Worm (Caenorhabditis elegans) whole organism, early embryonic: ENCODE measurements around the gene sem-5.

Source experiments
- B0310.2 ChIP-seq: sonication (generic microtip); optimal IDR thresholded peaks from 2 replicates; lab custom pipeline; 2016; ENCODE audit warnings: mild to moderate bottlenecking, missing genetic modification characterization, missing compliant biosample characterization
- F13C5.2 ChIP-seq: sonication (generic microtip); optimal IDR thresholded peaks from 2 replicates; lab custom pipeline; 2017; ENCODE audit warnings: mild to moderate bottlenecking, missing genetic modification characterization, inconsistent platforms, missing compliant biosample characterization
- aly-1 ChIP-seq: sonication (generic microtip); optimal IDR thresholded peaks from 2 replicates; lab custom pipeline; 2016; ENCODE audit warnings: missing genetic modification characterization, missing compliant biosample characterization
- ama-1 ChIP-seq: fragments of 150-350 bp; optimal IDR thresholded peaks from 2 replicates; lab custom pipeline; 2014
- ceh-13 ChIP-seq: fragments of 200-800 bp; sonication (Bioruptor generic); optimal IDR thresholded peaks from 2 replicates; lab custom pipeline; 2018; ENCODE audit warnings: mild to moderate bottlenecking, missing genetic modification characterization, missing compliant biosample characterization
- ceh-36 ChIP-seq: sonication (generic microtip); optimal IDR thresholded peaks from 2 replicates; lab custom pipeline; 2016; ENCODE audit warnings: missing genetic modification characterization, inconsistent platforms, missing compliant biosample characterization
- ets-7 ChIP-seq: sonication (generic microtip); optimal IDR thresholded peaks from 2 replicates; lab custom pipeline; 2016; ENCODE audit warnings: missing genotype, missing genetic modification characterization, missing compliant biosample characterization
- flt-1 ChIP-seq: fragments of 200-800 bp; sonication (Bioruptor generic); IDR thresholded peaks from 2 replicates; pipeline ENCODE4 v1.3.6; 2022; ENCODE audit warnings: missing genetic modification characterization, missing compliant biosample characterization
- hmbx-1 ChIP-seq: sonication (generic microtip); optimal IDR thresholded peaks from 2 replicates; lab custom pipeline; 2016; ENCODE audit warnings: mild to moderate bottlenecking, missing genetic modification characterization, missing compliant biosample characterization
- hmg-4 ChIP-seq: fragments of 200-800 bp; sonication (Bioruptor generic); optimal IDR thresholded peaks from 2 replicates; lab custom pipeline; 2018; ENCODE audit warnings: mild to moderate bottlenecking, missing genetic modification characterization, missing compliant biosample characterization
- hnd-1 ChIP-seq: sonication (generic microtip); optimal IDR thresholded peaks from 2 replicates; lab custom pipeline; 2016; ENCODE audit warnings: missing genetic modification characterization, missing compliant biosample characterization
- pes-1 ChIP-seq: fragments of 200-800 bp; sonication (Bioruptor generic); IDR thresholded peaks from 2 replicates; pipeline ENCODE4 v1.3.6; 2022; ENCODE audit warnings: missing genetic modification reagents, missing genetic modification characterization, missing compliant biosample characterization
- scrt-1 ChIP-seq: fragments of 200-800 bp; sonication (Bioruptor generic); IDR thresholded peaks from 2 replicates; pipeline ENCODE4 v1.3.6; 2022; ENCODE audit warnings: missing genetic modification characterization, missing compliant biosample characterization
- sea-1 ChIP-seq: fragments of 200-800 bp; sonication (Bioruptor generic); conservative IDR thresholded peaks from 2 replicates; pipeline ENCODE4 v1.3.6; 2022; ENCODE audit warnings: missing genetic modification characterization, missing compliant biosample characterization
- tbx-11 ChIP-seq: fragments of 200-800 bp; sonication (Bioruptor generic); IDR thresholded peaks from 2 replicates; pipeline ENCODE4 v1.3.6; 2022; ENCODE audit warnings: missing genetic modification characterization, missing compliant biosample characterization
- tbx-37 ChIP-seq: fragments of 200-800 bp; sonication (Bioruptor generic); conservative IDR thresholded peaks from 2 replicates; pipeline ENCODE4 v1.3.6; 2022; ENCODE audit warnings: missing genetic modification reagents, missing genetic modification characterization, missing compliant biosample characterization
- tra-4 ChIP-seq: sonication (generic microtip); optimal IDR thresholded peaks from 2 replicates; lab custom pipeline; 2017; ENCODE audit warnings: missing genetic modification characterization, missing compliant biosample characterization

sem-5 gene

ce11 chrX:7961623-7962022 lies at the start of gene sem-5:
Gene sem-5, minus strand, starts transcription at chrX:7961723.
- TF ChIP-seq scrt-1 (GFP tag; lab: Robert Waterston, UW), result no peak
- TF ChIP-seq ceh-13 (GFP tag; lab: Kevin White, UChicago), result no peak
- no peak for TF ChIP-seq ceh-36 (tag; lab: Kevin White, UChicago)
- TF ChIP-seq pes-1 (GFP tag; lab: Robert Waterston, UW), result 0 out of 2 replicates have a peak, but pooled peaks have one; percentile 5
- TF ChIP-seq ets-7, result no peak
- TF ChIP-seq ama-1 (lab: Kevin White, UChicago), result no peak
- no peak for TF ChIP-seq flt-1 (GFP tag; lab: Robert Waterston, UW)
- TF ChIP-seq tra-4 (tag; lab: Kevin White, UChicago), result no peak
- TF ChIP-seq tbx-11, result no peak

- TF ChIP-seq scrt-1 (GFP tag; lab: Robert Waterston, UW), result no peak
These were observed 49.1 kb upstream of the sem-5 start for ce11 chrX:8010652-8011051.

DNA sequence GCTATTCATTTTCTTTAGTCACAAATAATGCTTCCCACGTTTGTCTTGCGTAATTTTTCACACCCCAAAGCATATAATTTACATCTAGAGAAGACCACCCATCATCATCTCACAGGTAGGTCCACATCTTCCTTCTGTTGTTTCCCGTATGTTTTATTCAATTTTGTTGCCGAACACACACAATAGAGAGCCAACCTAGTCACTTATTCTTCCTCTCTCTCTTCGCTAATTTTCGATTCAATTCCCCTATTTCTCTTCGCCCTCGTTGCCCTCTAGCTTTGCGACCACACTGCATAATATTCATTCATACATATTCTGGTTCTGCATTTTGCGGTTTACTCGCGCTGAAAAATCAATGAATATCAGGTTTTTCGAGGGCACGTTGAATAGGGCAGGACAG lies 44.4 kb upstream of the sem-5 start:
- TF ChIP-seq tra-4 (tag; lab: Kevin White, UChicago), result no peak
- TF ChIP-seq hmbx-1 (tag; lab: Kevin White, UChicago), result no peak
- TF ChIP-seq tbx-11, result no peak
- no peak for TF ChIP-seq pes-1 (GFP tag; lab: Robert Waterston, UW)
- no peak for TF ChIP-seq sea-1 (GFP tag; lab: Robert Waterston, UW)
- TF ChIP-seq ama-1 (lab: Kevin White, UChicago), result no peak
- TF ChIP-seq tbx-37, result no peak
- no peak for TF ChIP-seq aly-1 (tag; lab: Kevin White, UChicago)
- TF ChIP-seq B0310.2 (tag; lab: Kevin White, UChicago), result no peak

DNA sequence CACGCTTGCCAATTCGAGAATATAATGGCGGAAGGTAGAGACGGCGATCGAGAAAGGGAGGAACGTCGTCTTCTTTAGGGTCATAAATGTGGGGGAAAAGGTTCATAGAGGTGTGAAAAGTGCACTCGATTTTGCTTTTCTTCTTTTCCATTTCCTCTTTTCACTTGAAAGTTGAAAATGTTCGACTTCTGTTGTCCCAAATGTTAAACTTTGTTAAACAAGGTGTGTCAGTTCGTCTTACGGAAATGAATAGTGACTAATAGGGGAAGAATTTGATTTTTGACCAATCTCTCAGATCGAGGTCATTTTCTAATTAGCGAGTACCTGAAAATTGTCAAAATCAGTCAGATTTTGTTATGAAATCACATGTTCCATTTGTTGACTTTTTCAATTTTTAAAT lies 43.3 kb upstream of the sem-5 start:
- TF ChIP-seq tbx-11, result no peak
- TF ChIP-seq tra-4 (tag; lab: Kevin White, UChicago), result no peak
- no peak for TF ChIP-seq scrt-1 (GFP tag; lab: Robert Waterston, UW)
- TF ChIP-seq ama-1 (lab: Kevin White, UChicago), result no peak
- TF ChIP-seq B0310.2 (tag; lab: Kevin White, UChicago), result no peak
- no peak for TF ChIP-seq ceh-36 (tag; lab: Kevin White, UChicago)
- TF ChIP-seq ceh-13 (GFP tag; lab: Kevin White, UChicago), result no peak
- TF ChIP-seq pes-1 (GFP tag; lab: Robert Waterston, UW), result no peak

ce11 chrX:8003663-8004062 lies 42.1 kb upstream of the sem-5 start, which contains the start of the genes F45E1.1 and F45E1.2:
Gene F45E1.1, plus strand, starts transcription at chrX:8003682.
Gene F45E1.2, plus strand, starts transcription at chrX:8003733.
- TF ChIP-seq flt-1 (GFP tag; lab: Robert Waterston, UW), result no peak
- TF ChIP-seq aly-1 (tag; lab: Kevin White, UChicago), result no peak
- no peak for TF ChIP-seq hnd-1 (tag; lab: Kevin White, UChicago)
- no peak for TF ChIP-seq ets-7
- no peak for TF ChIP-seq tbx-11
- TF ChIP-seq tbx-37, result no peak
- no peak for TF ChIP-seq pes-1 (GFP tag; lab: Robert Waterston, UW)
- TF ChIP-seq hmbx-1 (tag; lab: Kevin White, UChicago), result no peak
- no peak for TF ChIP-seq ceh-36 (tag; lab: Kevin White, UChicago)
- TF ChIP-seq B0310.2 (tag; lab: Kevin White, UChicago), result no peak

DNA sequence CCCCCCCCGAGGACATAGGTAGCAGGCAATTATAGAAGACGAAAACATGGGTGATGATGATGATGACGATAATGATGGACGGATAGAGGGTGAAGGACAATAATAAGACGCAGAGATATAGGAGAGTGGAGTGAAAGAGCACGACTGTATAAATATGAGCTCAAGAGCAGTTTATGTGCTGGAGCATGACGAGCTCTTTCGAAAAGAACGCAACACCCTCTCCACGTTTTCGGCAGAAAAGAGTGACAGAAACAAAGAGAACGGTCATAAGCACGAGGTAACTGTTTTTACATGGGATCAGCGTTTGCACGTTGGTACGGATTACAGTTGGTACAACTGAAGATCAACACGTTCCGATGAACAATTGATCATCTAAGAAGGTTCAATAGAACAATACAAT lies 37.4 kb upstream of the sem-5 start:
- TF ChIP-seq ceh-36 (tag; lab: Kevin White, UChicago), result no peak
- no peak for TF ChIP-seq tbx-37
- TF ChIP-seq aly-1 (tag; lab: Kevin White, UChicago), result no peak
- no peak for TF ChIP-seq ceh-13 (GFP tag; lab: Kevin White, UChicago)
- TF ChIP-seq hmg-4 (GFP tag; lab: Kevin White, UChicago), result no peak
- TF ChIP-seq F13C5.2 (tag; lab: Kevin White, UChicago), result no peak
- TF ChIP-seq sea-1 (GFP tag; lab: Robert Waterston, UW), result no peak
- TF ChIP-seq ama-1 (lab: Kevin White, UChicago), result no peak
- no peak for TF ChIP-seq scrt-1 (GFP tag; lab: Robert Waterston, UW)
- TF ChIP-seq pes-1 (GFP tag; lab: Robert Waterston, UW), result no peak

- no peak for TF ChIP-seq hmg-4 (GFP tag; lab: Kevin White, UChicago)
- TF ChIP-seq scrt-1 (GFP tag; lab: Robert Waterston, UW), result no peak
- no peak for TF ChIP-seq tbx-11
- no peak for TF ChIP-seq ceh-36 (tag; lab: Kevin White, UChicago)
- no peak for TF ChIP-seq tra-4 (tag; lab: Kevin White, UChicago)
- TF ChIP-seq ama-1 (lab: Kevin White, UChicago), result no peak
- no peak for TF ChIP-seq hmbx-1 (tag; lab: Kevin White, UChicago)
- no peak for TF ChIP-seq sea-1 (GFP tag; lab: Robert Waterston, UW)
- TF ChIP-seq B0310.2 (tag; lab: Kevin White, UChicago), result no peak
- TF ChIP-seq ceh-13 (GFP tag; lab: Kevin White, UChicago), result no peak
- no peak for TF ChIP-seq F13C5.2 (tag; lab: Kevin White, UChicago)
- no peak for TF ChIP-seq pes-1 (GFP tag; lab: Robert Waterston, UW)
- no peak for TF ChIP-seq flt-1 (GFP tag; lab: Robert Waterston, UW)
- no peak for TF ChIP-seq aly-1 (tag; lab: Kevin White, UChicago)
- TF ChIP-seq tbx-37, result no peak
- no peak for TF ChIP-seq hnd-1 (tag; lab: Kevin White, UChicago)
- no peak for TF ChIP-seq ets-7
These were observed 36.4 kb upstream of the sem-5 start, which contains the start of gene sdpn-1 for ce11 chrX:7997968-7998367. Gene sdpn-1, minus strand, starts transcription at chrX:7998229.

DNA sequence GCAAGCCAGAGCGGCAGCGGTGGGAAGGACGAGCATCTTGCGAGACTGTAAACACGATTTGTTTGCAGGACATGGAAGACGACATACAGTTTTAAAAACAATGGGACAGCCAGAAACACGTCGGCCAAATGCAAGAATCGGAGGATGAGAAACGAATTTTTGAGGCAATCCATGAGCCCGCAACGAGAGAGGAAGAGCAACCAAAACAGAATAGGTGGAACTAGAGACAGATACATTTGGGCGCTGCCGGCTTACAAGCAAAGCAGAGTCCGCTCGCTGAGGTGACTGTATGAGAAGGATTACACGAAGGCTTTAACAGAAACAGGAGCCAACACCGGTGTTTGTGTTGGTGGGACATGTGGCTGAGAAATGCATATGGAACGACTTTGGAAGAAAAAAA lies 33.0 kb upstream of the sem-5 start:
- TF ChIP-seq tra-4 (tag; lab: Kevin White, UChicago) (no peak), ama-1 (lab: Kevin White, UChicago) (no peak), F13C5.2 (tag; lab: Kevin White, UChicago) (no peak), ceh-13 (GFP tag; lab: Kevin White, UChicago) (no peak), tbx-11 (no peak), aly-1 (tag; lab: Kevin White, UChicago) (no peak), ceh-36 (tag; lab: Kevin White, UChicago) (no peak), tbx-37 (no peak), sea-1 (GFP tag; lab: Robert Waterston, UW) (no peak), hmbx-1 (tag; lab: Kevin White, UChicago) (no peak), hmg-4 (GFP tag; lab: Kevin White, UChicago) (no peak), flt-1 (GFP tag; lab: Robert Waterston, UW) (no peak), B0310.2 (tag; lab: Kevin White, UChicago) (no peak)
